Worm (Caenorhabditis elegans) whole organism, early embryonic: Measurements from ENCODE around the gene far-7.

Source experiments
- B0310.2 ChIP-seq: sonication (generic microtip); optimal IDR thresholded peaks from 2 replicates; lab custom pipeline; 2016; ENCODE audit warnings: mild to moderate bottlenecking, missing genetic modification characterization, missing compliant biosample characterization
- F13C5.2 ChIP-seq: sonication (generic microtip); optimal IDR thresholded peaks from 2 replicates; lab custom pipeline; 2017; ENCODE audit warnings: mild to moderate bottlenecking, missing genetic modification characterization, inconsistent platforms, missing compliant biosample characterization
- aly-1 ChIP-seq: sonication (generic microtip); optimal IDR thresholded peaks from 2 replicates; lab custom pipeline; 2016; ENCODE audit warnings: missing genetic modification characterization, missing compliant biosample characterization
- ama-1 ChIP-seq: fragments of 150-350 bp; optimal IDR thresholded peaks from 2 replicates; lab custom pipeline; 2014
- ceh-13 ChIP-seq: fragments of 200-800 bp; sonication (Bioruptor generic); optimal IDR thresholded peaks from 2 replicates; lab custom pipeline; 2018; ENCODE audit warnings: mild to moderate bottlenecking, missing genetic modification characterization, missing compliant biosample characterization
- ceh-36 ChIP-seq: sonication (generic microtip); optimal IDR thresholded peaks from 2 replicates; lab custom pipeline; 2016; ENCODE audit warnings: missing genetic modification characterization, inconsistent platforms, missing compliant biosample characterization
- ets-7 ChIP-seq: sonication (generic microtip); optimal IDR thresholded peaks from 2 replicates; lab custom pipeline; 2016; ENCODE audit warnings: missing genotype, missing genetic modification characterization, missing compliant biosample characterization
- flt-1 ChIP-seq: fragments of 200-800 bp; sonication (Bioruptor generic); IDR thresholded peaks from 2 replicates; pipeline ENCODE4 v1.3.6; 2022; ENCODE audit warnings: missing genetic modification characterization, missing compliant biosample characterization
- hmbx-1 ChIP-seq: sonication (generic microtip); optimal IDR thresholded peaks from 2 replicates; lab custom pipeline; 2016; ENCODE audit warnings: mild to moderate bottlenecking, missing genetic modification characterization, missing compliant biosample characterization
- hmg-4 ChIP-seq: fragments of 200-800 bp; sonication (Bioruptor generic); optimal IDR thresholded peaks from 2 replicates; lab custom pipeline; 2018; ENCODE audit warnings: mild to moderate bottlenecking, missing genetic modification characterization, missing compliant biosample characterization
- hnd-1 ChIP-seq: sonication (generic microtip); optimal IDR thresholded peaks from 2 replicates; lab custom pipeline; 2016; ENCODE audit warnings: missing genetic modification characterization, missing compliant biosample characterization
- pes-1 ChIP-seq: fragments of 200-800 bp; sonication (Bioruptor generic); IDR thresholded peaks from 2 replicates; pipeline ENCODE4 v1.3.6; 2022; ENCODE audit warnings: missing genetic modification reagents, missing genetic modification characterization, missing compliant biosample characterization
- scrt-1 ChIP-seq: fragments of 200-800 bp; sonication (Bioruptor generic); IDR thresholded peaks from 2 replicates; pipeline ENCODE4 v1.3.6; 2022; ENCODE audit warnings: missing genetic modification characterization, missing compliant biosample characterization
- sea-1 ChIP-seq: fragments of 200-800 bp; sonication (Bioruptor generic); conservative IDR thresholded peaks from 2 replicates; pipeline ENCODE4 v1.3.6; 2022; ENCODE audit warnings: missing genetic modification characterization, missing compliant biosample characterization
- tbx-11 ChIP-seq: fragments of 200-800 bp; sonication (Bioruptor generic); IDR thresholded peaks from 2 replicates; pipeline ENCODE4 v1.3.6; 2022; ENCODE audit warnings: missing genetic modification characterization, missing compliant biosample characterization
- tbx-37 ChIP-seq: fragments of 200-800 bp; sonication (Bioruptor generic); conservative IDR thresholded peaks from 2 replicates; pipeline ENCODE4 v1.3.6; 2022; ENCODE audit warnings: missing genetic modification reagents, missing genetic modification characterization, missing compliant biosample characterization
- tra-4 ChIP-seq: sonication (generic microtip); optimal IDR thresholded peaks from 2 replicates; lab custom pipeline; 2017; ENCODE audit warnings: missing genetic modification characterization, missing compliant biosample characterization

The far-7 gene

DNA sequence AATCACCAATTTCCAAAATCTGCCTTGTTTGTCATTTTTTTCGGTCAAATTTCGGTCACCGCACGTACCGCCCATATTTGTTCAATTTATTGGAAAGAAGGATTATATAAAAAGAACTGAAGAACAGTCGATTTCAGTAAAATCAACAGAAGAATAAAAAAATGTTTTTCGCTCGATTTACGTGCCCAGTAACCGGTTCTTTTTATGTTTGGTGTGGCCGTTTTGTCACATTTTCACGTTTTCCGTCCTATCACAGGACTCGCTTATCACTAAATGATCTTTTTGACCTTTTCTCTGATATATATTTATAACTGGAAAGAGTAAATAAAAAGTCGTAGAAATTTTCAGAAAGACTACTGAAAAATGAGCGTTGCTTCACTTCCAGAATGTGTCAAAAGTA, at the start of gene far-7:
TSS of gene far-7 (plus strand) at position 331 of the 400 bp plus-strand sequence.
- TF ChIP-seq sea-1 (GFP tag; lab: Robert Waterston, UW) (no peak), ets-7 (tag; lab: Kevin White, UChicago) (no peak), flt-1 (GFP tag; lab: Robert Waterston, UW) (no peak), F13C5.2 (tag; lab: Kevin White, UChicago) (no peak), ceh-36 (no peak), ama-1 (lab: Kevin White, UChicago) (no peak), hmg-4 (GFP tag; lab: Kevin White, UChicago) (no peak), pes-1 (GFP tag; lab: Robert Waterston, UW) (no peak), tbx-37 (GFP tag; lab: Robert Waterston, UW) (no peak), aly-1 (tag; lab: Kevin White, UChicago) (no peak), B0310.2 (tag; lab: Kevin White, UChicago) (no peak), tra-4 (no peak), tbx-11 (no peak), hnd-1 (tag; lab: Kevin White, UChicago) (no peak)

DNA sequence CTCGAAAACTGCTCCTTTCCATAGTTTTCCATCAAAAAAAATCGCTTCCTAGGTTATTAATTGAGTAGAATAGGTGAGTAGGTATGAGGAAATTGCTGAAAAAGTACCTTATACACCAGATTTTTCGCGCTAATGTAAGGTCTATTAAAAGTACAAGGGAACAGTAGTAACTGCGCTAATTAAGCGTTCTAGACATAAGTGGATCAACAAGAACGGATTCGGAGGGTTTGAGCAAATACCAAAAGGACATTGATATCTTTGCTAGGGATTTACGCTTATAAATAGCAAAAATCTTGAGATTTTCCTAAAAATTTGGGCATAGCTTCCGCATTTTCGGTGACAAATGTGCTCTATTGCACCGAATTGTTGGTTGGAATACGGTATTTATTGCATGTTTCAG, 45.7 kb upstream of the far-7 start, which contains the start of gene B0432.7:
TSS of gene B0432.7 (minus strand) at position 101 of the 400 bp plus-strand sequence.
- TF ChIP-seq ceh-13 (GFP tag; lab: Kevin White, UChicago), result no peak
- no peak for TF ChIP-seq ceh-36
- TF ChIP-seq pes-1 (GFP tag; lab: Robert Waterston, UW), result no peak
- TF ChIP-seq hmg-4 (GFP tag; lab: Kevin White, UChicago), result no peak
- no peak for TF ChIP-seq flt-1 (GFP tag; lab: Robert Waterston, UW)
- no peak for TF ChIP-seq F13C5.2 (tag; lab: Kevin White, UChicago)
- TF ChIP-seq tbx-37 (GFP tag; lab: Robert Waterston, UW), result no peak
- no peak for TF ChIP-seq aly-1 (tag; lab: Kevin White, UChicago)
- no peak for TF ChIP-seq ama-1 (lab: Kevin White, UChicago)
- no peak for TF ChIP-seq ets-7 (tag; lab: Kevin White, UChicago)
- no peak for TF ChIP-seq tbx-11
- TF ChIP-seq tra-4, result no peak
- TF ChIP-seq scrt-1 (GFP tag; lab: Robert Waterston, UW), result no peak
- TF ChIP-seq hnd-1 (tag; lab: Kevin White, UChicago), result no peak
- TF ChIP-seq B0310.2 (tag; lab: Kevin White, UChicago), result no peak
- TF ChIP-seq hmbx-1, result no peak
- TF ChIP-seq sea-1 (GFP tag; lab: Robert Waterston, UW), result no peak

DNA sequence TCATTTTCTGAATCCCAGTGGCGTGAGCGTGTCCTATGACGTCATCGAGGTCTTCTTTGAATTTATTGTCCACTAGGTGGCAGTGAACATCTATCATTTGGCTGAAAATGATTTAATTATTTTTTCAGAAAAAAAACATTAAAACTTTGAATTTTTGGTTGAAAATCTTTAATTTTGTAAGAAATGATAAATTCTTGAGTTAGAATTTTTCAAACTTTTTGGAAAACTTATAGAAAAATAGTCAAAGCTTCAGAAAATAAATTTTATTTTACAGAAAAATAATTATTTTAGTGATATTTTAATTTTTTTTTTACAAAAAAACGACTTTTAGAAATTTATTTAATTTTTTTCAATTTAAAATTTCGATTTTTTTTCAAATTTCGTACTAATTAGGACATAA, 41.0 kb upstream of the far-7 start, which contains the start of gene B0432.8:
TSS of gene B0432.8 (minus strand) at position 101 of the 400 bp plus-strand sequence.
- TF ChIP-seq F13C5.2 (tag; lab: Kevin White, UChicago), result no peak
- TF ChIP-seq ama-1 (lab: Kevin White, UChicago), result no peak
- TF ChIP-seq flt-1 (GFP tag; lab: Robert Waterston, UW), result no peak
- no peak for TF ChIP-seq pes-1 (GFP tag; lab: Robert Waterston, UW)
- TF ChIP-seq tbx-37 (GFP tag; lab: Robert Waterston, UW), result no peak
- TF ChIP-seq hmg-4 (GFP tag; lab: Kevin White, UChicago), result no peak
- TF ChIP-seq aly-1 (tag; lab: Kevin White, UChicago), result no peak
- TF ChIP-seq hmbx-1, result no peak
- TF ChIP-seq hnd-1 (tag; lab: Kevin White, UChicago), result no peak
- no peak for TF ChIP-seq sea-1 (GFP tag; lab: Robert Waterston, UW)
- TF ChIP-seq ets-7 (tag; lab: Kevin White, UChicago), result no peak
- no peak for TF ChIP-seq ceh-36
- TF ChIP-seq B0310.2 (tag; lab: Kevin White, UChicago), result no peak

DNA sequence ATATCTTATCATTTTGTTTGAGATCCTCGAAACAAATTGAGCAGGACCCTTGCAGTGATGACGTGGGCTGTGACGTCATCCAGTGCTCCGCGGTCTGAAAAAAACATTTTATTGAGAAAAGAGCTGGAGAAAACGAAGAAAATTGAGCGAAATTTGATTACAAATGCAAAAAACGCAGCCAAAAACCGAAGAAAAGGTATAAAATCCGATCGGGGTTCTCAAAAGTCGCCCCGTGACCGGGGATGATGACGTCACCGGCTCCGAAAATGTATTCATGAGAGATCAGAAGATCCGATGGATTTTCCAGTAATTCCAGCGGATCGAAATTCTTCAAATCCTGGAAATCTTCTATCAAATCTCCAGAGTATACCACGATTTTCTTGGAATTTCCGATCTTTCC, 37.1 kb upstream of the far-7 start, which contains the start of gene trul-1:
TSS of gene trul-1 (minus strand) at position 101 of the 400 bp plus-strand sequence.
- TF ChIP-seq flt-1 (GFP tag; lab: Robert Waterston, UW) (no peak), hmbx-1 (no peak), tra-4 (no peak), ets-7 (tag; lab: Kevin White, UChicago) (no peak), ceh-36 (no peak), F13C5.2 (tag; lab: Kevin White, UChicago) (no peak), ama-1 (lab: Kevin White, UChicago) (no peak), pes-1 (GFP tag; lab: Robert Waterston, UW) (no peak), scrt-1 (GFP tag; lab: Robert Waterston, UW) (no peak), tbx-11 (no peak), hnd-1 (tag; lab: Kevin White, UChicago) (no peak), ceh-13 (GFP tag; lab: Kevin White, UChicago) (no peak), aly-1 (tag; lab: Kevin White, UChicago) (no peak), sea-1 (GFP tag; lab: Robert Waterston, UW) (no peak), tbx-37 (GFP tag; lab: Robert Waterston, UW) (no peak), B0310.2 (tag; lab: Kevin White, UChicago) (no peak), hmg-4 (GFP tag; lab: Kevin White, UChicago) (no peak)

- TF ChIP-seq ceh-36 (no peak), aly-1 (tag; lab: Kevin White, UChicago) (no peak), F13C5.2 (tag; lab: Kevin White, UChicago) (no peak), ceh-13 (GFP tag; lab: Kevin White, UChicago) (no peak), hnd-1 (tag; lab: Kevin White, UChicago) (no peak), tra-4 (no peak), tbx-11 (no peak), scrt-1 (GFP tag; lab: Robert Waterston, UW) (no peak), pes-1 (GFP tag; lab: Robert Waterston, UW) (no peak), hmg-4 (GFP tag; lab: Kevin White, UChicago) (no peak), tbx-37 (GFP tag; lab: Robert Waterston, UW) (no peak), flt-1 (GFP tag; lab: Robert Waterston, UW) (no peak), hmbx-1 (no peak), sea-1 (GFP tag; lab: Robert Waterston, UW) (no peak), ets-7 (tag; lab: Kevin White, UChicago) (no peak), ama-1 (lab: Kevin White, UChicago) (no peak), B0310.2 (tag; lab: Kevin White, UChicago) (no peak)
These were observed 36.0 kb upstream of the far-7 start, which contains the start of gene B0432.9 for ce11 chrII:283594-283993. TSS of gene B0432.9 (minus strand) at chrII:283694.
